Worm (Caenorhabditis elegans) whole organism, L4 larva: ENCODE results near the gene T12B3.3.

ENCODE experiments used
- Y5F2A.4 ChIP-seq: fragments of 200-800 bp; sonication (Bioruptor generic); optimal IDR thresholded peaks from 2 replicates; lab custom pipeline; 2018; ENCODE audit warnings: mild to moderate bottlenecking, missing genetic modification characterization, missing compliant biosample characterization
- ZK546.5 ChIP-seq, 2 experiments: sonication (generic microtip); optimal IDR thresholded peaks; 2 replicates each; lab custom pipeline; 2017; ENCODE audit warnings: missing biosample characterization in 2 of 2, missing genetic modification characterization in 2 of 2
- ama-1 ChIP-seq: fragments of 150-350 bp; optimal IDR thresholded peaks from 2 replicates; lab custom pipeline; 2014; ENCODE audit warnings: inconsistent platforms, mixed read lengths
- ceh-82 ChIP-seq: sonication (generic microtip); optimal IDR thresholded peaks from 2 replicates; lab custom pipeline; 2017; ENCODE audit warnings: missing biosample characterization, missing genetic modification characterization
- daf-16 ChIP-seq, 3 experiments: sonication (generic microtip); optimal IDR thresholded peaks; 2 replicates each; lab custom pipeline; 2016 to 2017; ENCODE audit warnings: missing genetic modification characterization in 3 of 3, missing genetic modification reagents in 3 of 3, mild to moderate bottlenecking in 2 of 3, missing compliant biosample characterization in 2 of 3, missing biosample characterization in 1 of 3, moderate library complexity in 1 of 3
- gei-8 ChIP-seq: fragments of 200-800 bp; sonication (Bioruptor generic); optimal IDR thresholded peaks from 2 replicates; lab custom pipeline; 2018; ENCODE audit warnings: mild to moderate bottlenecking, missing genetic modification characterization, missing compliant biosample characterization
- lir-3 ChIP-seq: sonication (generic microtip); optimal IDR thresholded peaks from 2 replicates; lab custom pipeline; 2016; ENCODE audit warnings: mild to moderate bottlenecking, missing genetic modification characterization, missing compliant biosample characterization
- nhr-11 ChIP-seq: fragments of 150-350 bp; optimal IDR thresholded peaks from 2 replicates; lab custom pipeline; 2014; ENCODE audit warnings: missing biosample characterization, missing genetic modification characterization
- nhr-111 ChIP-seq: fragments of 200-800 bp; sonication (Bioruptor generic); optimal IDR thresholded peaks from 2 replicates; lab custom pipeline; 2018; ENCODE audit warnings: mild to moderate bottlenecking, missing genetic modification characterization, missing compliant biosample characterization
- nhr-77 ChIP-seq: fragments of 150-350 bp; optimal IDR thresholded peaks from 2 replicates; lab custom pipeline; 2014; ENCODE audit warnings: missing biosample characterization, missing genetic modification characterization
- unc-39 ChIP-seq: sonication (generic microtip); optimal IDR thresholded peaks from 2 replicates; lab custom pipeline; 2017; ENCODE audit warnings: missing biosample characterization, missing genetic modification characterization
- ztf-11 ChIP-seq: fragments of 150-350 bp; optimal IDR thresholded peaks from 2 replicates; lab custom pipeline; 2014; ENCODE audit warnings: missing biosample characterization, missing genetic modification characterization
- ztf-7 ChIP-seq: fragments of 150-350 bp; optimal IDR thresholded peaks from 2 replicates; lab custom pipeline; 2014; ENCODE audit warnings: missing biosample characterization, missing genetic modification characterization

ce11 chrIV:7338042-7338441 is 36.9 kb upstream of the T12B3.3 start:
- TF ChIP-seq Y5F2A.4 (GFP tag; lab: Kevin White, UChicago), result no peak
- no peak for TF ChIP-seq lir-3 (tag; lab: Kevin White, UChicago)
- TF ChIP-seq unc-39 (tag; lab: Kevin White, UChicago), result no peak
- TF ChIP-seq nhr-111, result no peak
- TF ChIP-seq ama-1, result no peak
- TF ChIP-seq gei-8 (GFP tag; lab: Kevin White, UChicago), result no peak
- TF ChIP-seq ztf-7 (tag; lab: Kevin White, UChicago), result no peak
- TF ChIP-seq nhr-11 (tag; lab: Kevin White, UChicago), result no peak
- TF ChIP-seq nhr-77 (tag; lab: Kevin White, UChicago), result no peak
- no peak for TF ChIP-seq ceh-82 (tag; lab: Kevin White, UChicago)
- TF ChIP-seq ztf-11 (tag; lab: Kevin White, UChicago), result no peak
- TF ChIP-seq ZK546.5 (tag; optimal IDR thresholded peaks at IDR 0.05; lab: Kevin White, UChicago), result no peak
- no peak for TF ChIP-seq daf-16 (GFP tag; optimal IDR thresholded peaks at IDR 0.05; lab: Kevin White, UChicago)
- no peak for TF ChIP-seq daf-16 (tag; optimal IDR thresholded peaks at IDR 0.05; lab: Kevin White, UChicago)
